Fruit fly (Drosophila melanogaster) whole organism, embryonic: ENCODE data around the gene CG6972.

Experiments used
- Aef1 ChIP-seq: fragments of 200-800 bp; sonication (Bioruptor generic); IDR thresholded peaks from 3 replicates; pipeline ENCODE4 v1.3.6; 2022; ENCODE audit warnings: missing biosample characterization, missing genetic modification characterization
- B-H1 ChIP-seq: fragments of 200-800 bp; sonication (Bioruptor generic); IDR thresholded peaks from 3 replicates; pipeline ENCODE4 v1.3.6; 2022; ENCODE audit warnings: missing biosample characterization, missing genetic modification characterization
- BEAF-32 ChIP-seq: fragments of 200-800 bp; sonication (Bioruptor generic); optimal IDR thresholded peaks from 3 replicates; lab custom pipeline; 2017; ENCODE audit warnings: missing biosample characterization, missing genetic modification characterization, mild to moderate bottlenecking, moderate library complexity, missing genetic modification reagents
- Bteb2 ChIP-seq: fragments of 200-800 bp; sonication (Bioruptor generic); optimal IDR thresholded peaks from 2 replicates; lab custom pipeline; 2016; ENCODE audit warnings: missing biosample characterization, missing genetic modification characterization
- CG10267 ChIP-seq: fragments of 200-800 bp; sonication (Bioruptor generic); optimal IDR thresholded peaks from 2 replicates; lab custom pipeline; 2018; ENCODE audit warnings: missing biosample characterization, mild to moderate bottlenecking, missing genetic modification characterization, moderate library complexity
- CG12236 ChIP-seq: fragments of 200-800 bp; sonication (Bioruptor generic); optimal IDR thresholded peaks from 2 replicates; lab custom pipeline; 2016; ENCODE audit warnings: missing biosample characterization, missing genetic modification characterization
- CG12659 ChIP-seq: fragments of 200-800 bp; sonication (Bioruptor generic); optimal IDR thresholded peaks from 3 replicates; lab custom pipeline; 2017; ENCODE audit warnings: mild to moderate bottlenecking, missing biosample characterization, missing genetic modification reagents, missing genetic modification characterization
- CG12942 ChIP-seq: fragments of 200-800 bp; sonication (Bioruptor generic); optimal IDR thresholded peaks from 3 replicates; lab custom pipeline; 2016; ENCODE audit warnings: missing biosample characterization, missing genetic modification characterization
- CG14965 ChIP-seq: fragments of 200-800 bp; sonication (Bioruptor generic); optimal IDR thresholded peaks from 2 replicates; lab custom pipeline; 2016; ENCODE audit warnings: missing biosample characterization, missing genetic modification characterization, borderline replicate concordance
- CG15514 ChIP-seq: fragments of 200-800 bp; sonication (Bioruptor generic); optimal IDR thresholded peaks from 3 replicates; lab custom pipeline; 2017; ENCODE audit warnings: missing biosample characterization, missing genetic modification characterization, mild to moderate bottlenecking, moderate library complexity, missing genetic modification reagents
- CG17359 ChIP-seq: fragments of 200-800 bp; sonication (Bioruptor generic); optimal IDR thresholded peaks from 3 replicates; lab custom pipeline; 2018; ENCODE audit warnings: missing biosample characterization, mild to moderate bottlenecking, missing genetic modification characterization, moderate library complexity
- CG17568 ChIP-seq: fragments of 200-800 bp; sonication (Bioruptor generic); optimal IDR thresholded peaks from 2 replicates; lab custom pipeline; 2018; ENCODE audit warnings: missing biosample characterization, mild to moderate bottlenecking, missing genetic modification characterization, moderate library complexity
- CG1832 ChIP-seq: fragments of 200-800 bp; sonication (Bioruptor generic); optimal IDR thresholded peaks from 2 replicates; lab custom pipeline; 2017; ENCODE audit warnings: missing biosample characterization, mild to moderate bottlenecking, missing genetic modification characterization, inconsistent platforms
- CG2202 ChIP-seq: fragments of 200-800 bp; sonication (Bioruptor generic); optimal IDR thresholded peaks from 2 replicates; lab custom pipeline; 2018; ENCODE audit warnings: missing biosample characterization, mild to moderate bottlenecking, missing genetic modification characterization
- CG2678 ChIP-seq: fragments of 200-800 bp; sonication (Bioruptor generic); optimal IDR thresholded peaks from 3 replicates; lab custom pipeline; 2019; ENCODE audit warnings: missing biosample characterization, mild to moderate bottlenecking, missing genetic modification characterization, moderate library complexity
- CG2712 ChIP-seq: fragments of 200-800 bp; optimal IDR thresholded peaks from 3 replicates; lab custom pipeline; 2019; ENCODE audit warnings: missing biosample characterization, mild to moderate bottlenecking, missing genetic modification characterization, moderate library complexity
- CG34376 ChIP-seq: fragments of 200-800 bp; sonication (Bioruptor generic); optimal IDR thresholded peaks from 2 replicates; lab custom pipeline; 2018; ENCODE audit warnings: missing biosample characterization, mild to moderate bottlenecking, missing genetic modification characterization
- CG42726 ChIP-seq: fragments of 200-800 bp; sonication (Bioruptor generic); IDR thresholded peaks from 2 replicates; pipeline ENCODE4 v1.3.6; 2022; ENCODE audit warnings: missing biosample characterization, missing genetic modification characterization; ENCODE audit not compliant: partially characterized antibody
- CG4424 ChIP-seq: fragments of 200-800 bp; sonication (Bioruptor generic); optimal IDR thresholded peaks from 3 replicates; lab custom pipeline; 2016; ENCODE audit warnings: missing biosample characterization, missing genetic modification characterization
- CG7357 ChIP-seq: fragments of 200-800 bp; sonication (Bioruptor generic); IDR thresholded peaks from 3 replicates; pipeline ENCODE4 v1.3.6; 2022; ENCODE audit warnings: missing biosample characterization, missing genetic modification characterization
- CG8359 ChIP-seq: fragments of 200-800 bp; sonication (Bioruptor generic); optimal IDR thresholded peaks from 2 replicates; lab custom pipeline; 2017; ENCODE audit warnings: missing biosample characterization, mild to moderate bottlenecking, missing genetic modification characterization, borderline replicate concordance
- CG8478 ChIP-seq: fragments of >200 bp; optimal IDR thresholded peaks from 2 replicates; lab custom pipeline; 2018
- CG9215 ChIP-seq: fragments of 200-800 bp; sonication (Bioruptor generic); IDR thresholded peaks from 2 replicates; pipeline ENCODE4 v1.3.6; 2022; ENCODE audit warnings: missing biosample characterization, missing genetic modification characterization
- CG9797 ChIP-seq: fragments of 200-800 bp; sonication (Bioruptor generic); optimal IDR thresholded peaks from 3 replicates; lab custom pipeline; 2018; ENCODE audit warnings: missing biosample characterization, mild to moderate bottlenecking, missing genetic modification characterization
- CTCF ChIP-seq: fragments of 200-800 bp; sonication (Bioruptor generic); optimal IDR thresholded peaks from 2 replicates; lab custom pipeline; 2017; ENCODE audit warnings: missing biosample characterization, mild to moderate bottlenecking, missing genetic modification characterization, moderate library complexity
- Hr78 ChIP-seq, 2 experiments: fragments of 200-800 bp in 1 of 2; fragments of >200 bp in 1 of 2; sonication (Bioruptor generic) in 1 of 2; optimal IDR thresholded peaks; 2 replicates each; lab custom pipeline; 2017 to 2019; ENCODE audit warnings: missing biosample characterization in 2 of 2, missing genetic modification characterization in 2 of 2, mild to moderate bottlenecking in 1 of 2, moderate library complexity in 1 of 2
- Meics ChIP-seq: fragments of 200-800 bp; sonication (Bioruptor generic); optimal IDR thresholded peaks from 2 replicates; lab custom pipeline; 2017; ENCODE audit warnings: missing biosample characterization, mild to moderate bottlenecking, missing genetic modification characterization
- Myb ChIP-seq: fragments of 200-800 bp; sonication (Bioruptor generic); optimal IDR thresholded peaks from 2 replicates; lab custom pipeline; 2016; ENCODE audit warnings: missing biosample characterization, missing genetic modification characterization
- Sin3A ChIP-seq: fragments of >200 bp; optimal IDR thresholded peaks from 2 replicates; lab custom pipeline; 2018
- ase ChIP-seq: fragments of 200-800 bp; sonication (Bioruptor generic); IDR thresholded peaks from 3 replicates; pipeline ENCODE4 v1.3.6; 2022; ENCODE audit warnings: missing biosample characterization, missing genetic modification characterization
- bigmax ChIP-seq: fragments of 200-800 bp; sonication (Bioruptor generic); optimal IDR thresholded peaks from 2 replicates; lab custom pipeline; 2018; ENCODE audit warnings: missing biosample characterization, mild to moderate bottlenecking, missing genetic modification characterization
- bowl ChIP-seq: fragments of 200-800 bp; sonication (Bioruptor generic); IDR thresholded peaks from 2 replicates; pipeline ENCODE4 v1.3.6; 2022; ENCODE audit warnings: missing biosample characterization, missing genetic modification characterization
- cato ChIP-seq: fragments of 200-800 bp; sonication (Bioruptor generic); optimal IDR thresholded peaks from 2 replicates; lab custom pipeline; 2016; ENCODE audit warnings: missing biosample characterization, missing genetic modification characterization, borderline replicate concordance
- da ChIP-seq: fragments of 200-800 bp; sonication (Bioruptor generic); optimal IDR thresholded peaks from 2 replicates; lab custom pipeline; 2016; ENCODE audit warnings: missing biosample characterization, missing genetic modification characterization
- danr ChIP-seq: fragments of 200-800 bp; sonication (Bioruptor generic); IDR thresholded peaks from 2 replicates; pipeline ENCODE4 v1.3.6; 2022; ENCODE audit warnings: missing biosample characterization, missing genetic modification characterization
- dmrt11E ChIP-seq: fragments of 200-800 bp; sonication (Bioruptor generic); optimal IDR thresholded peaks from 3 replicates; lab custom pipeline; 2018; ENCODE audit warnings: missing biosample characterization, mild to moderate bottlenecking, missing genetic modification characterization, moderate library complexity
- hb ChIP-seq: fragments of 200-800 bp; sonication (Bioruptor generic); IDR thresholded peaks from 3 replicates; pipeline ENCODE4 v1.3.6; 2022; ENCODE audit warnings: missing biosample characterization, missing genetic modification characterization; ENCODE audit not compliant: partially characterized antibody
- her ChIP-seq: fragments of 200-800 bp; sonication (Bioruptor generic); optimal IDR thresholded peaks from 2 replicates; lab custom pipeline; 2016; ENCODE audit warnings: missing biosample characterization, missing genetic modification characterization
- lov ChIP-seq, 2 experiments: fragments of 200-800 bp in 1 of 2; fragments of >200 bp in 1 of 2; sonication (Bioruptor generic) in 1 of 2; IDR thresholded peaks in 1 of 2; optimal IDR thresholded peaks in 1 of 2; 2 replicates in 1 of 2; 3 replicates in 1 of 2; pipeline versions ENCODE4 v1.3.6 to Lab custom; 2017 to 2022; ENCODE audit warnings: missing biosample characterization in 1 of 2, missing genetic modification characterization in 1 of 2
- mld ChIP-seq: fragments of 200-800 bp; sonication (Bioruptor generic); IDR thresholded peaks from 3 replicates; pipeline ENCODE4 v1.3.6; 2022; ENCODE audit warnings: missing biosample characterization, missing genetic modification characterization; ENCODE audit not compliant: partially characterized antibody
- ranshi ChIP-seq: fragments of 200-800 bp; sonication (Bioruptor generic); IDR thresholded peaks from 2 replicates; pipeline ENCODE4 v1.3.6; 2022; ENCODE audit warnings: missing biosample characterization, missing genetic modification characterization
- run ChIP-seq: fragments of 200-800 bp; sonication (Bioruptor generic); optimal IDR thresholded peaks from 3 replicates; lab custom pipeline; 2018; ENCODE audit warnings: missing biosample characterization, mild to moderate bottlenecking, missing genetic modification characterization
- scrt ChIP-seq: fragments of 200-800 bp; sonication (Bioruptor generic); optimal IDR thresholded peaks from 2 replicates; lab custom pipeline; 2018; ENCODE audit warnings: missing biosample characterization, mild to moderate bottlenecking, missing genetic modification characterization, moderate library complexity
- shn ChIP-seq: fragments of 200-800 bp; sonication (Bioruptor generic); optimal IDR thresholded peaks from 3 replicates; lab custom pipeline; 2016; ENCODE audit warnings: missing biosample characterization, missing genetic modification characterization
- sr ChIP-seq: fragments of 200-800 bp; sonication (Bioruptor generic); IDR thresholded peaks from 3 replicates; pipeline ENCODE4 v1.3.6; 2022; ENCODE audit warnings: missing biosample characterization, missing genetic modification characterization
- tgo ChIP-seq: fragments of 200-800 bp; sonication (Bioruptor generic); IDR thresholded peaks from 3 replicates; pipeline ENCODE4 v1.3.6; 2022; ENCODE audit warnings: missing biosample characterization, missing genetic modification characterization
- twi ChIP-seq: fragments of 200-800 bp; optimal IDR thresholded peaks from 2 replicates; lab custom pipeline; 2019; ENCODE audit warnings: missing biosample characterization, mild to moderate bottlenecking, missing genetic modification characterization, moderate library complexity
- unpg ChIP-seq: fragments of 200-800 bp; sonication (Bioruptor generic); optimal IDR thresholded peaks from 3 replicates; lab custom pipeline; 2018; ENCODE audit warnings: missing biosample characterization, mild to moderate bottlenecking, missing genetic modification characterization, moderate library complexity
- vfl ChIP-seq: fragments of 200-800 bp; sonication (Bioruptor generic); optimal IDR thresholded peaks from 2 replicates; lab custom pipeline; 2016; ENCODE audit warnings: missing biosample characterization, missing genetic modification characterization
- wdn ChIP-seq: fragments of 200-800 bp; sonication (Bioruptor generic); IDR thresholded peaks from 2 replicates; pipeline ENCODE4 v1.3.6; 2022; ENCODE audit warnings: missing biosample characterization, missing genetic modification characterization
- wor ChIP-seq: fragments of 200-800 bp; sonication (Bioruptor generic); IDR thresholded peaks from 2 replicates; pipeline ENCODE4 v1.3.6; 2022; ENCODE audit warnings: missing biosample characterization, missing genetic modification characterization

CG6972 gene

dm6 chr3R:22663115-22663514 lies 38.7 kb upstream of the CG6972 start (continued):
- TF ChIP-seq Sin3A (lab: Kevin White, UChicago) (no peak), unpg (peak; percentile 77), tgo (GFP tag; lab: Robert Waterston, UW) (peak; percentile 55), CG2712 (tag; lab: Kevin White, UChicago) (peak; percentile 60), CG9797 (GFP tag; lab: Kevin White, UChicago) (no peak), run (tag; lab: Kevin White, UChicago) (no peak), CG8478 (lab: Kevin White, UChicago) (no peak), CG7357 (GFP tag; lab: Robert Waterston, UW) (0 out of 3 replicates have a peak, but pooled peaks have one; percentile 23), danr (GFP tag; lab: Robert Waterston, UW) (no peak), hb (GFP tag; lab: Robert Waterston, UW) (no peak), bowl (no peak), ase (GFP tag; lab: Robert Waterston, UW) (no peak; the same call in 2 of the 3 replicates), CG4424 (GFP tag; lab: Kevin White, UChicago) (peak; percentile 27), her (GFP tag; lab: Kevin White, UChicago) (peak; percentile 35), lov (optimal IDR thresholded peaks at IDR 0.05; lab: Kevin White, UChicago) (no peak), lov (GFP tag; IDR thresholded peaks at IDR 0.05; lab: Robert Waterston, UW) (no peak), wdn (peak; percentile 40; the same call in 1 of the 2 replicates), CG9215 (no peak), vfl (GFP tag; lab: Kevin White, UChicago) (peak; percentile 13), wor (peak; percentile 61), B-H1 (GFP tag; lab: Robert Waterston, UW) (peak; percentile 41; the same call in 2 of the 3 replicates), shn (GFP tag; lab: Kevin White, UChicago) (no peak), CG2202 (no peak), CG10267 (tag; lab: Kevin White, UChicago) (peak; percentile 37), ranshi (GFP tag; lab: Robert Waterston, UW) (peak; percentile 55; the same call in 1 of the 2 replicates), CG14965 (GFP tag; lab: Kevin White, UChicago) (no peak), CG12236 (GFP tag; lab: Kevin White, UChicago) (no peak), Meics (GFP tag; lab: Kevin White, UChicago) (peak; percentile 60), cato (peak; percentile 40), Myb (GFP tag; lab: Kevin White, UChicago) (peak; percentile 18), CG2678 (tag; lab: Kevin White, UChicago) (peak; percentile 82), sr (GFP tag; lab: Robert Waterston, UW) (no peak), CG34376 (GFP tag; lab: Kevin White, UChicago) (no peak), da (GFP tag; lab: Kevin White, UChicago) (no peak), bigmax (GFP tag; lab: Kevin White, UChicago) (no peak), BEAF-32 (GFP tag; lab: Kevin White, UChicago) (no peak), CG15514 (GFP tag; lab: Kevin White, UChicago) (peak; percentile 48), Aef1 (GFP tag; lab: Robert Waterston, UW) (peak; percentile 41; the same call in 1 of the 3 replicates), CTCF (GFP tag; lab: Kevin White, UChicago) (no peak), Hr78 (GFP tag; optimal IDR thresholded peaks at IDR 0.05; lab: Kevin White, UChicago) (no peak), CG17568 (GFP tag; lab: Kevin White, UChicago) (peak; percentile 50), CG1832 (no peak), CG17359 (tag; lab: Kevin White, UChicago) (peak; percentile 77), dmrt11E (tag; lab: Kevin White, UChicago) (peak; percentile 73), twi (tag; lab: Kevin White, UChicago) (no peak), scrt (GFP tag; lab: Kevin White, UChicago) (peak; percentile 51), Bteb2 (GFP tag; lab: Kevin White, UChicago) (peak; percentile 56), mld (GFP tag; lab: Robert Waterston, UW) (no peak), CG8359 (peak; percentile 1), CG12942 (GFP tag; lab: Kevin White, UChicago) (peak; percentile 45), CG12659 (peak; percentile 58), CG42726 (no peak)
